Worm (Caenorhabditis elegans): ENCODE measurements around the gene srh-7.

DNA sequence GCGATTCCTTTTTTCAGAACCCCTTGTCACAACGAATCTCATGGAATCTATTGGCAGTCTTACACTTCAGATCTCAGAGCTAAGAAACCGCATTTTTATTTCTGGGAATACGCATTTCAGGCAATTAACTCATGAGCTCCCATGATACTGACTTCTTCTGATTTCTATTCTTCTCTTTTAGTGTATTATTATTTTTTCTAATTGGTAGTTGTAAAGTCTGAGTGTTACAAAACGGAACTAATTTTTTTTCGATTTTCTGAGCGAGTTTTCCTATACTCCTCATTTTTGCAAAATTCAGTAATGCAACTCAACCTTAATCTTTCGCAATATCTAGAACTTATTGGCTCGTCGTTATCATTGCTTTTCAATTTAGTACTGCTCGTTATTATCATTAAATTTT is 33.7 kb upstream of the srh-7 start, which contains the start of gene str-82:
- TF ChIP-seq aly-2 (tag; optimal IDR thresholded peaks at IDR 0.05), result no peak
- TF ChIP-seq tbx-2 (tag; optimal IDR thresholded peaks at IDR 0.05), result no peak

Data from whole organism, L3 larva.